Fruit fly (Drosophila melanogaster): Measurements from ENCODE around the gene CHES-1-like.

Gene CHES-1-like

DNA sequence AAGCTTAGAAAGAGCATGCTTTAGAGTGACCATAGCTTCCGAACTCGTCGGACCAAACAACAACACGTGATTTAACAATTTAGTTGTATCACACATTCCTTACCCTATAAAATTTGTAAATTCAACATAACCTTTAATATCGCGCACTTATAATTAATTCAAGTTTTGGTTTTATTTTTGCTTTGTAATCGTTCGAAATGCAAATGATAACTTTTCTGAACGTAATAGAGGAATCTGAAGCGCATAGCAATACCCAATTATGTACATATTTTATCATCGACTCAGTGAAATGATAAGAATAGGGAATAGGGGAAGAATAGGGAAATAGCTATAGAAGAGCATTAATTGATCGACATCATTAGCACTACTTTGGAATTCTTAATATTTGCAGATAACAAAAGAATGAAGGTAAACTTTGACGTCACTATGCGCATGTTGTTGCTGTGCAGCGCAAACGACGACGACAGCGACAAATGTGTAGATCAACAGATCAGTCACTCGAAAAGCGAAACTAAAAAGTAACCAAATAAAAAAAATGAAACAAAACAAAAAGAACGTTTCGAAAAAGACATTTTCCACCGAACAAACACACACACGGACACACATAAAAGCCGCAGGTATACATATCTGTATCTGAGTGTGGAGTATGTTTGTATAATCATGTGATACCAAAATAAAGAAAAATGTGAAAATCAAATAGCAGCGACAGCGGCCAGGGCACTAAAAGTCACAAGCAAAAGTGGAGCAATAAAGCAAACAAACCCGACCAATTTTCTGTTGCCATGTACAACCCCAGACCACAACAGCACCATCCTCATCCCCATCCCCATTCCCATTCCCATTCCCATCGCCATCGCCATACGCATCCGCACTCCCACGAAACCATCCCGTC lies 1.6 kb downstream of the CHES-1-like start:
- TF ChIP-seq noc (tag; optimal IDR thresholded peaks at IDR 0.05), result no peak

DNA sequence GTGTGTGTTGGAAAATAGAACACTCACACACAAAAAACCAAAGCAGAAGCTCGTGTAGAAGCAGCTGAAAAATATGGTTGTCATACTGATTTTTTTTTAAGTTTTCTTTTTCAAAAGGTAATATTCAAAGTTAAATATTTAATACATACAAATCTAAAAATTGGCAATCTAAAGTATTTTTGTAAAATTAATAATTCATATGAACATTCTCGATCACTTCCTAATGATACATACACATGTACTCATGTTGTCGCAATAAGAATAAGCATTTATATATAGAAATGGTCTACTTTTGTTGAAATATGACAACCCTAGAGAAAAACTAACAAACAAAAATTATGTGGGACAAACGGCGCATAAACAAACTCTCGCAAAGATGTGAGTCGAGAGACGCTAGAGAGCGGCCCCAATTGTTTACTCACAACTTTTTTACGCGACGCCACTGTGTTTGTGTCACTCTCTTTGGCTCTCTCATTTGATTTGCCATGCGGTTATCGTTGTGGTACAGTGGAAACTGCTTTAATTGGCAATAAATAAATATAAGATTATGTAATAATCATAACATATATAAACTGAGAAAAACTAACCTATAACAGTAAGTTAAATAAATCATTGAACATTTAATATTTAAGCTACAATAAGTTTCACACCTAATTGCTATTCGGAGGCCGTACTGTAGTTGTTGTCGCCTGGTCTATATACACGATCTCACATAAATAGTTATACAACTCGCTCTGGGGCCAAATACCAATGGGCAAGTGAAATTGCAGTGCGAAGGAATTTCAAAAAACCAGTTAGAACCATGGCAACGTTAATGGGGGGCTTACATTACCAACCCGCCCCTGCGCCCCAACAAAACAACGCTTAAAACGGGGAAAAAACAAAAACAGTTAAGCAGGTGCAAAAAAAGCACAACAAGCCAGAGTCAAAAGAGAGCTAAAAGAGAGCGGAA lies 2.5 kb downstream of the CHES-1-like start:
- peak; percentile 99 for TF ChIP-seq noc (tag; optimal IDR thresholded peaks at IDR 0.05)

DNA sequence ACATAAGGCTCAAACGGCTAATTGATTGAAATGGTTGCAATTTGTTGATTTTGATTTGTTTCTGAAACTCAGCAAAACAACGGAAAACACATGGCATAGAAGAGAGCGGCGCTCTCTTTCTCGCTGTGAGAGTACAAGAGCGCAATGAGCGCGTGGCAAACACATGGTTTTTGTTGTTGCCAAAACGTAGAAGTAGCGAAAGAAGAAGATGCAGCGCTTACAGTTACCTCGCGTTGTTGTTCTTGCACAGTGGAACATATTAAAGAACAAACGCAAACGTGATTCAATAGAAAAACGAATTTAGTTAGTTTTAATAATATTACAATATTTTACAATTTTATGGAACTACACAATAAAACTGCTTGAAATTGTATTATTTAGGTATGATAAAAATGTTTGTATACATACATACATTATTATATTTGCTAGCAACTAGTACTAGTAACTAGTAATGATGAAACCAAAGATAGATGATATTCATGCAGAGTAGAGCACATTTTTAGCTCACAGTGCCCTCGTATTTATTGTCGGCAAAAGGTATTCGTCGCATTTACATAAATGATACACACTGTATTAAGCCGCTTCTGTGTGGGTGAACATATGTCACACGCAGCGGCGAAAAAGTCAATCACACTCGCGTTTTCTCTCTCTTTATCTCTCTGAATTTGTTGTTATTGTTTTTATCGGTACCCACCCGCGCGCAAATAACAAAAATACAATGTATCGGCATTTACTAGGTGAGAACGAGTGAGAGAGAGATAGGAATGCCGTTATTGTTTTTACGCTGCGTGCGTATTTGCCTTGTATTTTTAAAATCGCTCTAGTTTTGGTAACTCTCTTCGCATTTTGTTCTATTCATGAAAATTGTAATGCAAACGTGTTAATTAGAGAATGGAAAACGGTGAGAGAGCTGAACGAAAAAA lies 3.7 kb downstream of the CHES-1-like start:
- peak; percentile 98 for TF ChIP-seq noc (tag; optimal IDR thresholded peaks at IDR 0.05)

DNA sequence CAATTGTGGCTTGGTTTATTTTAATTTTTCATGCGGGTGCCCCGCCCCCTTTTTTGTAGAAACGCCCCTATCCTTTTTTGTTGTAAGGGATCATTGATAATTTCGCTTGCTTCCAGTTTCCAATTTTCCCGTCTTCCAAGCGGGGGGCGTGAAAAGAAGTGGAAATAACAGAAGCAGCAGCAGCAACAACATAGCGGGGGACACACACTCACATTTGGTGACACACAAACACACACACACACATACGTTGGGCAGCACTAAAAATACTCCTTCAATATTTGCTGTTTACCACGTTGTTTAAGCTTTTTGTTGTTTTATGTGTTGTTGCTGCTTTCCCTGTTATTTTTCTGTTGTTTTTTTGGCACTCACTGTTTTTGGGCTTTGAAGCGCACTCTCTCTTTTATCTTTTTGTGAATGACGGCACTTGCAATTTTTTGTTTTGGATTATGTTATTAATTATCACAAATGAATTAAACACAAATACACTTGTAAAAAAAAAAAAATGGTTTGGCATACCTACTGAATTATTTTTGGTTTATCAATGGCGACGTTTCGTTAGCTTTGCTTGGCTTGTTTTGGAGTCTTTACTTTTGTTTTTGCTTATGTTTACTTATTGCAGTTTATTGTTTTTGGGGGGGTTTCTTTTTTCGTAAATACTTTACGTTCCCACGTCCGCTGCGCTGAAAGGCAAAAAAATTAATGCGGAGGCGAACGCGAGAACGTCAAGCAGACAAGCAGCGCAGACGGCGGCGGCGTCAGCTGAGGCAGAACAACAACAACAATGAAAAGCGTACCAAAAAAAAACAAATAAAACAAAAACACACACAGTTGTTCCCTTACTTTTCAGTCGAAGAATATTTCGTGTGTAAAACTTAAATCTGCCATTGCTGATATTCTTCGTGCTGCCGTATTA lies 4.7 kb downstream of the CHES-1-like start:
- TF ChIP-seq noc (tag; optimal IDR thresholded peaks at IDR 0.05), result no peak

DNA sequence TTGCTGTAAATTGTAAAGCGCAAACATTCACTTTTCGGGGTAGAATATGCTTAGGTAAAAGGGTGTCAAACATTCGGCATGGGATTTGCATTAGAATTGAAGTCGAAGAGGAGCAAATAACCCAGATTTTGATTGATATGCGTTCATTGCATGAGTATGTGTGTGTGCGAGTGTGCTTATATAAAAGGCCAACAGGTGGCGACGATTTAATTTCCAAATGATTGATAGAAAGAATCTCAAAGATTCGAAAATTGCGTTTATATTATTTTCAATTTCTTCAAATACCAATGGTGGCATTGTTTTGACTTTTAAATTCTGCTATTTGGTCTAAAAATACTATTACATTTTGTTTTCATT lies 5.3 kb downstream of the CHES-1-like start:
- TF ChIP-seq noc (tag; optimal IDR thresholded peaks at IDR 0.05), result peak; percentile 21

DNA sequence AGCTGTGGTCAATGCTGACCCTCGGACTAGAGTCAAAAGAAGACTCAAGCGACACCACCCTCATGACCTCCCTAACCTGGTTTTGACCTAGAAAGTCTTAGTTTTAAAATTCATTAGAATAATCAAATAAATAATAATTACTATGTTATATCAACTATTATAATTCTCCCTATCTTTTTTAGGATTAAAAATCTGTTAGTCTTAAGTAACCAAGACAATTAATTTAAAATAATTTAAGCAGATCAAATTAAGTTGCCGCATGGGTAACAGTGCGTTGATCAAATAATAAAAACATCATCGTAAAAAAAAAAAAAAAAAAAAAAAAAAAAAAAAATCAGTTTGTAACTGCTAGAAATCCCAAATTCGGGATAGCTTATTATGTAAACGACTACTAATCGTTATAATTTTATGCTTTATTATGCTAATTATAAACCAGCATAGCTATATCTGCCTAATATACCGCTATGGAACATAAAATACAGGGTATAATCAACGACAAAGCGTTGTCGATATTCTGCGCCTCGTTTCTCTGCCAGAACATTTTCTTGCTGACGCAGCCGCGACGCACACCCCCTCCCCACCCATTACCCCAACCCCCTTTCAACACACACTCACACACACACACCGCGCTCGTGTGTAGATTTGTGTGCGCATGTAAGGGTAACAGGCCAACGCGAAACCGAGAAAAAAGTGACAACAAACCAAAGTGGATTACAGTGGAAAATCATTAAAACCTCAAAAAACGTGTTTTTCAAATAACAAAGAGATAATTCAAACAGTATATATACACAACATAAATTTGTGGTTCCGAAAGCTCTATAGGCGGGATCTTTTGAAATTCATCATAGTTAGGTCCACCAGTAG lies 6.0 kb downstream of the CHES-1-like start:
- TF ChIP-seq noc (tag; optimal IDR thresholded peaks at IDR 0.05), result peak; percentile 78

DNA sequence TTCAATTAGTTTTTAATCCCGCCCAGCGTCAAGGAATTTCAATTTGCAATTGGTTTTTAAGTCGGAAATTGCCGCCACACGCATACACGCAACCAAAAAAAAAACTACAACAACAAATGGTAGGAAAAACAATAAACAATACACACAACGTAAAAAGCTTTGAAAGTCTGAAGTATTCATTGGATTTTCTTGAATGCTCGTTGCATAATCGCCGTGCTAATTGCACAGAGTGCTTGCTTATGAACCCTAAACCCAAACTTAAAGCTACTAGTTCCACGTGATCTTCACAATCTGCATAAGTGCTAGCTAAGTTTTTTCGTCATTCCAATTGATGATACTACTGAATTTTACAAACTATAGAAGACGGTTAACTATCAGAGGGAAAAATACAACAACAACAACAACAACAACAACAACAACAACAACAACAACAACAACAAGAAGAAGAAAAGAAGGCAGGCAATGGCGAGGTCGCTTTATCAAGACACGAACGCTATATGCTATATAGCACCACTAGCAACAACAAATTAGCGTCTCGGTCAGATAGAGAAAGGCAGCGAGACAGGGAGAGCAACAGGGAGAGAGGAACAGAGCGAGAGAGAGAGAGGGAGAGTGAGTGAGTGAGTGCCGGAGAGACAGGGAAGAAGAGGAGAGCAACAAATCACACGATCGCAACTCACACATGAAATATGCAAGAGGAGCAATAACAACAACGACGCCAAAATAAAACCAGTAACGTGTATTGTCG lies 6.9 kb downstream of the CHES-1-like start:
- no peak for TF ChIP-seq noc (tag; optimal IDR thresholded peaks at IDR 0.05)

DNA sequence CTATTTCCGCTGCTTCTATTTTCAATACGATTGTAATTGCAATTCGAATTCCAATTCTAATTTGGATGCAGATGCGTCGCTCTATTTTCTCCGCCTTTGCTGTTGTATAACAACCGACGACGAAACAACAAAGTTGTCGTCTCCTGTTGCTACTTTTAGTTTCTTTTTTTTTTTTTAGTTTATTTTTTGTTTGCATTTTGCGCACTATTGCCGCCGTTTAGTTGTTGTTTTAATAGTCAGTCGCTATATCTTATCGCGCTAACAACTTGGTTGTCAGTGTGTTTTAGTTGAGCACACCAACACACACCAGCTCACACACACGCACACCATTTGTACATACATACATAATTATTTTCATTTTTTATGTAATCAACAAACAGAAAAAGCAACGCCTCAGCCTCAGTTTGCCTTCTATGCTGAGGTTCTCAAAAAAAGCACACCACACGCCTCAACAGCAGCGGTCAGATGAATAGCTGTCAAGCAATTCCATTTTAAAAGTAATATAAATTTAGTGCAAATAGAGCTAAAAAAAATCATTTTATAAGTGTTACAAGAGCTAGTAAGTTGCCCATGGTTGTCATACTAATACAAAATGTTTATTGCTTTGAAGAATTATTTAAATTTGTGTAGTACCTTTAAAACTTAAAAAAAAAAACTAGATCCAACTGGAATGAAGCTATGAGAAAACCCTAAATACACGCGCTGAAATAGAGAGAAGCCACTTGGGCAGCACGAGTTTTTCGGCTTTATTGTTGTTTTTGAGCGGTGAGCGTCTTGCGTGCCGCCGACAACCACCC lies 7.7 kb downstream of the CHES-1-like start:
- TF ChIP-seq noc (tag; optimal IDR thresholded peaks at IDR 0.05), result peak; percentile 94

DNA sequence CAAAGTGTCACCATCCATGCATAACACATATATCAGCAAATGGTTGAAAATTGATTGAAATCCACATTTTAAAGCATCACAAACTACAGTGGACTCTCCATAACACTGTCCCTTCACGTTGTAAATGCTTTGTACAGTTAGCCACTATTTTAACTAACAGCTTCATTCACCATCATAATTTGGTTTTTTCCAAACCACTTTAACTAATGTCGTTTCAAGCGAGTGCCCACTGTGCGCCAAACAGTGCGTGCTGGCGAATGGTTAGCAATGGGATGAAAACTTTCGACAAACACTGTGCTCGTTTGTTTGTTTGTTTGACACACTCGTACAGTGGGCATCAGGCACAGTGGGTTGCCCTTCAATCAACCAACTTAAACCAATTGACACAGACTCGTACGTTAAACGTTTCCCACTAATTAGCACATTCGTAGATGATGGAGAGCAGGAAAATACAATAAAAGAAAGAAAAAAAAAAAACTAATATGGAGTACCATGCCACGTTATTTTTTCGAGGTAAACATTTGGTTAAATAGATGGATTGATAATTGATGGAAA lies 8.9 kb downstream of the CHES-1-like start:
- peak; percentile 97 for TF ChIP-seq noc (tag; optimal IDR thresholded peaks at IDR 0.05)

DNA sequence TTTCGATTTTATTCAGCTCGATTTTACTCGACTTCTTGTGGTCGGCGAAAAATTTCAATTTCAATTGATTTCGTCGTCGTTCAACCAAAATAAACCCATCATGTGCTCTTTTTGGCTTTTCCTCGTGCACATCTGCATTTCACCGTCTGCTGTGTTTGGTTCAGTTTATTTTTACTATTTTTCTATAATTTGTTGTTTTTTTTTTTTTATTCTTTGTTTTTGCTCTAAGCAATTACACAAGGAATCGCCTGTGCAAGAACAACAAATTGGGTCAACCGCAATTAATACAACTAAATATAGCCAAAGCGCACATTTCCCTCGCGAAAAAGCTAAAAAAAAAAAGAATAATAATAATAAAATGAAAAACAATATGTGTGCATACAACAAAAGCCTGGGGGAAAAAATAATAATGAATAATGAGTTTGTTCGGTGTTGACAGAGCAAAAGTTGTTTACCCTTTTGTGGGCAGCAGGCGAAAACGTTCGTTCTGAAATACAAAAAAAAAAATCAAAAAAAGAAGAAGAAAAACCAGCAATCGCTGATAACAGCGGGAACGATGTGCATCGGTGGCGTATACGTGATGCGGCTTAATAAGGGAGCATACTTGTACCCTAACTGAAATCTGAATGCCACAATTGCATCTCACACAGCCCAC lies 9.5 kb downstream of the CHES-1-like start:
- TF ChIP-seq noc (tag; optimal IDR thresholded peaks at IDR 0.05), result no peak

All from whole organism, larva.